Fruit fly (Drosophila melanogaster): ENCODE results near the gene Ir100a.

Gene Ir100a

dm6 chr3R:31810073-31810530 lies 9.3 kb downstream of the Ir100a start, which contains the start of gene Rift (continued):
- TF ChIP-seq Oli (tag; optimal IDR thresholded peaks at IDR 0.05) (peak; percentile 11), toy (GFP tag; IDR thresholded peaks at IDR 0.05) (no peak), fd96Cb (tag; optimal IDR thresholded peaks at IDR 0.05) (no peak), Med (GFP tag) (peak; percentile 70), oc (tag; optimal IDR thresholded peaks at IDR 0.05) (no peak), sens (GFP tag) (no peak), Gsc (GFP tag; IDR thresholded peaks at IDR 0.05) (no peak), CkIIα-i1 (GFP tag; IDR thresholded peaks at IDR 0.05) (no peak), CG7357 (GFP tag; IDR thresholded peaks at IDR 0.05) (no peak), ato (GFP tag; IDR thresholded peaks at IDR 0.05; ENCODE audit: partially characterized antibody) (no peak), kni (GFP tag; optimal IDR thresholded peaks at IDR 0.05) (peak; percentile 41), Nf-YC (tag; optimal IDR thresholded peaks at IDR 0.05) (peak; percentile 26), CG15479 (GFP tag; optimal IDR thresholded peaks at IDR 0.05) (no peak), pfk (GFP tag; optimal IDR thresholded peaks at IDR 0.05) (no peak), CG43689 (GFP tag; IDR thresholded peaks at IDR 0.05) (no peak), pros (GFP tag; optimal IDR thresholded peaks at IDR 0.05) (no peak), ham (GFP tag; IDR thresholded peaks at IDR 0.05) (no peak), CG7372 (GFP tag; IDR thresholded peaks at IDR 0.05) (no peak), CG8924 (tag; optimal IDR thresholded peaks at IDR 0.05) (peak; percentile 48), gsb-n (tag; optimal IDR thresholded peaks at IDR 0.05) (peak; percentile 1), CG18764 (GFP tag; optimal IDR thresholded peaks at IDR 0.05) (no peak), CG1602 (GFP tag; optimal IDR thresholded peaks at IDR 0.05) (no peak), CG12744 (GFP tag; optimal IDR thresholded peaks at IDR 0.05) (no peak), CG7963 (GFP tag; IDR thresholded peaks at IDR 0.05; ENCODE audit: partially characterized antibody) (no peak), CG10979 (tag; optimal IDR thresholded peaks at IDR 0.05) (peak; percentile 22), CG4424 (GFP tag; optimal IDR thresholded peaks at IDR 0.05) (no peak), mld (GFP tag; IDR thresholded peaks at IDR 0.05; ENCODE audit: partially characterized antibody) (no peak), gce (GFP tag; IDR thresholded peaks at IDR 0.05) (no peak; the same call in 2 of the 3 replicates), CG12769 (tag; optimal IDR thresholded peaks at IDR 0.05) (peak; percentile 61), CG1647 (GFP tag; optimal IDR thresholded peaks at IDR 0.05) (no peak), NfI (GFP tag; optimal IDR thresholded peaks at IDR 0.05) (peak; percentile 63), Adf1 (GFP tag; IDR thresholded peaks at IDR 0.05) (no peak), CG11695 (GFP tag; IDR thresholded peaks at IDR 0.05) (peak; percentile 59; the same call in 2 of the 3 replicates), CG2712 (tag; optimal IDR thresholded peaks at IDR 0.05) (peak; percentile 65), cad (GFP tag; optimal IDR thresholded peaks at IDR 0.05) (no peak), da (GFP tag; optimal IDR thresholded peaks at IDR 0.05) (no peak), CG10274 (GFP tag; optimal IDR thresholded peaks at IDR 0.05) (no peak), dysf (GFP tag; IDR thresholded peaks at IDR 0.05) (peak; percentile 46; the same call in 1 of the 3 replicates), HLH54F (GFP tag; optimal IDR thresholded peaks at IDR 0.05) (peak; percentile 7), CG3847 (GFP tag; IDR thresholded peaks at IDR 0.05) (0 out of 2 replicates have a peak, but pooled peaks have one; percentile 33), HLH4C (GFP tag; IDR thresholded peaks at IDR 0.05; ENCODE audit: partially characterized antibody) (no peak), CG10209 (GFP tag; optimal IDR thresholded peaks at IDR 0.05) (peak; percentile 26), CG7786 (GFP tag; optimal IDR thresholded peaks at IDR 0.05) (no peak), YL-1 (GFP tag; optimal IDR thresholded peaks at IDR 0.05) (peak; percentile 69), grau (tag; optimal IDR thresholded peaks at IDR 0.05) (peak; percentile 50), CG33213 (GFP tag; optimal IDR thresholded peaks at IDR 0.05) (peak; percentile 30), z (GFP tag; IDR thresholded peaks at IDR 0.05) (no peak), vvl (GFP tag; IDR thresholded peaks at IDR 0.05) (peak; percentile 65), lola (GFP tag; optimal IDR thresholded peaks at IDR 0.05) (no peak), yki (optimal IDR thresholded peaks at IDR 0.05) (no peak), Ravus (GFP tag; IDR thresholded peaks at IDR 0.05) (no peak), lilli (GFP tag; optimal IDR thresholded peaks at IDR 0.05) (peak; percentile 19)

Data from whole organism, embryonic.